Fruit fly (Drosophila melanogaster) S2 (cell line): ENCODE measurements around the gene CG15784.

Source experiments
- CG8478 ChIP-seq: fragments of >200 bp; optimal IDR thresholded peaks from 2 replicates; lab custom pipeline; 2018
- CTCF ChIP-seq, 2 experiments: fragments of >200 bp; optimal IDR thresholded peaks; 2 replicates each; lab custom pipeline; 2018

The CG15784 gene

dm6 chrX:5429271-5429670 is at the start of gene CG15784:
CG15784 (plus strand) TSS chrX:5429571.
- TF ChIP-seq CG8478: no peak
- TF ChIP-seq CTCF (optimal IDR thresholded peaks at IDR 0.05; lab: Kevin White, UChicago): no peak

dm6 chrX:5382539-5382938 is 46.8 kb upstream of the CG15784 start:
- TF ChIP-seq CTCF (optimal IDR thresholded peaks at IDR 0.05; lab: Kevin White, UChicago): no peak
- TF ChIP-seq CG8478: no peak

dm6 chrX:5408869-5409268 is 20.5 kb upstream of the CG15784 start:
- TF ChIP-seq CTCF (optimal IDR thresholded peaks at IDR 0.05; lab: Kevin White, UChicago) (no peak), CG8478 (no peak)

dm6 chrX:5410749-5411148 is 18.6 kb upstream of the CG15784 start, which contains the start of gene NAAT1:
NAAT1 (minus strand) TSS chrX:5410849.
- TF ChIP-seq CTCF (optimal IDR thresholded peaks at IDR 0.05; lab: Kevin White, UChicago): no peak
- TF ChIP-seq CG8478: no peak

DNA sequence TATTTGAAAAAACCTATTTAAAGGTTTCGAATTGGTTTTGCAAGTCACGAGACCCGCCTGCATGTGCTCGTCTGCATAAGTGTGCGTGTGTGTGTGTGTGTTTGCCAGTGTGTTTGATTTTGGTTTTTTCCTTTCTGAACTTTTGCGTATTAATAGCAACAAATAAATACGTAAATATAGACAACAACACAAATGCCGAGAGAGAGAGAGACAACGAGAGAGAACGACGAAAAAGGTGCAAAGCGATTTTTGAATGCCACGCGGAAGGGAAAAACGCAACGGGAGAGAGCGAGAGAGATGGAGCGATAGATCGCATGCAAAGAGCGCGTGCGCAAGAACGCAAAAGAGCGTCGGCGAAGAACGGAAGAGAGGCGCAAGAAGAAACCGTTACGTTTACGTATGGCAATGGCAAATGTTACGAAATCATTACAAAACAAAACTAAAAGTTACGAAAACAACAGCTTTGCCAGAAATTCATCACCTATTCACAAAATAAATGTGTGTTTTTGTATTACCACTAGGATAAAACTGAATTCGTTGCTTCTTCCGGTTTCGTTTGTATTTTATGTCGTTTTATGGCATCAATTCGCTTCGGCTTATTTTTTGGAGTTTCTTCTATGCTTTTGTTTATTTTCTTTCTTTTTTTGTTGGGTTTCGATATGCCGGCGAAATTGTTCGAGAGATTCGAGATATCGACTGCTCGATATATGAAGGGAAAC is 11.4 kb upstream of the CG15784 start:
- no peak for TF ChIP-seq CG8478
- no peak for TF ChIP-seq CTCF (optimal IDR thresholded peaks at IDR 0.05; lab: Kevin White, UChicago)

DNA sequence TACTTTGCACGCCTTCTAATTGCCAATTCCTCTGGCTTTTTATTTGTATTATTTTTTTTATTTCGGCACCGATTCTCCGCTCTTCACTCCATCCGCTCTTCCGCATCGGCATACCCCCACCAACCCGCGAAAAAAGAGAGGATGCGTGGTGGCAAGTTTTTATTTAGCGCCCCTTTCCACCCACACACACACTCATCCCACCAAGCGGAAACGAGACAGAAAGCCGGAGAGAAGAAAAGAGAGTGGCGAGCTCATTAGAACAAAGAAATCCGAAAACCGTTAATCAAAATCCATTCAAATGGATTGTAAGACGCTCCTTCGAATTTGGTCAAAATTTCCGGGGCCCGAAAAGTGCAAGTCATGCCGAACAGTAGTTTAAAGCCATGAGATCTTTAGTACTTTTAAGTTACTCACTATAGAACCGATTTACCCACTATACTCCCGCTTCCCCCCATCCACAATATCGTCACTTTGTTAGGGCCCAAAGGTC is 10.8 kb upstream of the CG15784 start:
- TF ChIP-seq CG8478: no peak
- TF ChIP-seq CTCF (optimal IDR thresholded peaks at IDR 0.05; lab: Kevin White, UChicago): no peak

dm6 chrX:5419045-5419901 is 10.1 kb upstream of the CG15784 start:
- TF ChIP-seq CTCF (optimal IDR thresholded peaks at IDR 0.05; lab: Kevin White, UChicago): no peak
- no peak for TF ChIP-seq CG8478

dm6 chrX:5419905-5420567 is 9.3 kb upstream of the CG15784 start:
- no peak for TF ChIP-seq CTCF (optimal IDR thresholded peaks at IDR 0.05; lab: Kevin White, UChicago)
- no peak for TF ChIP-seq CG8478

- TF ChIP-seq CG8478: no peak
- TF ChIP-seq CTCF (optimal IDR thresholded peaks at IDR 0.05; lab: Kevin White, UChicago): peak in 1 of 2 experiments; percentile 17
Measured at dm6 chrX:5420568-5421019, 8.8 kb upstream of the CG15784 start, which contains the start of gene spoon. spoon (minus strand) TSS chrX:5420867.

- no peak for TF ChIP-seq CTCF (optimal IDR thresholded peaks at IDR 0.05; lab: Kevin White, UChicago)
- no peak for TF ChIP-seq CG8478
Measured at dm6 chrX:5421407-5422250, 7.7 kb upstream of the CG15784 start, which contains the start of gene Usp16-45. Usp16-45 (plus strand) TSS chrX:5421533.

dm6 chrX:5422251-5422551 is 7.2 kb upstream of the CG15784 start:
- TF ChIP-seq CTCF (optimal IDR thresholded peaks at IDR 0.05; lab: Kevin White, UChicago) (no peak), CG8478 (no peak)

dm6 chrX:5427261-5427660 is 2.1 kb upstream of the CG15784 start, which contains the start of gene CG16756:
CG16756 (plus strand) TSS chrX:5427517.
- no peak for TF ChIP-seq CTCF (optimal IDR thresholded peaks at IDR 0.05; lab: Kevin White, UChicago)
- no peak for TF ChIP-seq CG8478

DNA sequence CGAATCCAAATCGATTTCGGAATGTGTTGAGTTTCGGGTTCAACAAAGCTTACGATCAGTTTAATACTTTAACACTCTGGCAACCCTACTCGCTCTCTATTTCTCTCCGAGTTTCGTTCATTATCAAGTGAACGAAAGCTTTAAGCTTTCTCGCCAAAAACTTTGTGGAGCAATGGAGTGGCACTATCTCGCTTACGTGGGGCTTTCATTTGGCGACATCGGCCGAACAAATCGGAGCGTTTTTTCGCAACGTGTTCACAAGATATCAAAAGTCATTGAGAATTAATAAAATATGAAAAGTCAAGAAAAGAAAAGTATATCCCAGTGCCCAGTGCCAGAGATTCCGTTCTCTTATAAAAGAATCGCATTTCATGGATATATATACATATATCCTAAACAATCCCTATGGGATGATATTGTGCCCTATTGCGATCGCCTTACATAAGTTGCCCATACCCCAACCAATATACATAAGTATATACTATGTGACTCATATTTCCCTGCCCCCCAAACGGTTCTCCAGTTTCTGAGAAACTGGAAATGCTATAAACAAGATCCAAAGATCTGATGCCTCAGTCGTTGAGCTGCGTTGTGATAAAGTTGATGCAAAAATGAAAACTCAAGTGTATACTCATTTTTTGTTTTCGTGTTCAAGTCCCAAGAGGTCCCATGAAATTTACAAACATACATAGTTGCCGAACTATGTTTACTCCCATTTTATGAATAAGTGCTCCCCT is 862 bp upstream of the CG15784 start:
- TF ChIP-seq CTCF (optimal IDR thresholded peaks at IDR 0.05; lab: Kevin White, UChicago) (no peak), CG8478 (no peak)
